Worm (Caenorhabditis elegans): ENCODE measurements around the gene K08D8.10.

K08D8.10 gene

DNA sequence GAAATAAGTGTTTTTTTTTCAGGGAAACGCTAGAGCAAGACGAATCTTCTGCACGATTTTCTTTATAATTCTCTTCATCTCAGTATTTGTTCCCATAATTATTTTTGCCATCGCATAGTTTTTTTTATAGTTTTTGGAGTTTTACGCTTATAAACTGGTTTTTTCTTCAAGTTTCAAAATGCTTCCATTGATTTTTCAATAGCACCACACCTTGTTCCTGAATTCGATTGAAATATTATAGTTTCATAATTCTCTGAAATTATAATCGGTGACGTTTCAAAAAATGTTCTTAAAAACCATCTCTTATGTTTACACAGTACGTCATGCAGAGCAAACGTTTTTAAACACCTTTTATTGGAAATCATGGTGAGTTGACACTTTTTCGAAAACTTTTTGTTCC is 7.2 kb upstream of the K08D8.10 start, which contains the start of gene K08D8.12:
Gene K08D8.12, plus strand, starts transcription at position 301 of the 400 bp plus-strand sequence.
- TF ChIP-seq daf-16 (GFP tag; optimal IDR thresholded peaks at IDR 0.05) (no peak), daf-16 (tag; optimal IDR thresholded peaks at IDR 0.05) (peak; percentile 32), dmd-6 (GFP tag; IDR thresholded peaks at IDR 0.05) (peak; percentile 20; the same call in 1 of the 2 replicates), spr-1 (tag; optimal IDR thresholded peaks at IDR 0.05) (no peak), daf-8 (GFP tag; IDR thresholded peaks at IDR 0.05) (no peak)

DNA sequence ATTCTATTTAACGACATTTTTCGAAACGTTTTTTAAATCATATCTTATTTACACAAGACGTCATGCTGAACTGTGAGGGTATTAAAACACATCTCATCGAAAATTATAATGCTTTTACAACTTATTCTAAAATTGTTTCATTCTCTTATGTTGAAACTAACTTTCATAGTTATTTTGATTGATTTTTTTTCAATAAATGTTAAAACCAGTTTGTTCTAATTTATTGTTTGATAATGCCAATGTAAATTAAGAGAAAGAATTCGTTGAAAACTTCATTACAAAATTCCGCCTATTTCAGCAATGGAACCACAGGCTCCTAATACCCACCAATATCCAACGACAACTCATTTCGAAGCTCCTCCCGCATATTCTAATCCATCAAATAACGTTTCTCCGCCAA is 5.4 kb upstream of the K08D8.10 start, which contains the start of gene K08D8.11:
Gene K08D8.11, plus strand, starts transcription at position 301 of the 400 bp plus-strand sequence.
- TF ChIP-seq nhr-41 (GFP tag; IDR thresholded peaks at IDR 0.05) (no peak), hlh-30 (tag; optimal IDR thresholded peaks at IDR 0.05; ENCODE audit: insufficient read depth) (no peak)

DNA sequence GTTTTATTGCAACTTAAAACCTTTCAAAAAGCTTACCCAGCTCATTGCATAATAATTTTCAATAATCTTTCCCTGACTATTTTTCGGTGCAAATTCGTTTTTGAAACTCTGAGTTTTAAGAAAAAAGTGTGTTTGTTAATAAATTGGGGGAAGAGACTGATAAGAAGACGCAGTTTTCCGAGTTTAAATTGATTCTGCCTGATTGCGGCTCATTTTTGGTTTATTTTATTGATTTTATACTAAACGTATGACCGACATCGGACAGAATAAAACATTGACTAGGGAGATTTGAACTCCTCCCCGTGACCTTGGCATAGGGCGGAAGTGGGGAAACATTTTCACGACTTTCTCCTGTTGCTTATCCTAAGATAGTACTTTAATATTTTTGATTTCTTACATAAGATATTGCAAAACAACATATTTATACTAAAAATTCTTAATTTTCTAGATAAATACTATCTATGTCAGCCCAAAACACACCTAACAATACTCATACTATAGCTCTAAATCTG is 3.9 kb upstream of the K08D8.10 start, which contains the start of gene K08D8.7:
Gene K08D8.7, plus strand, starts transcription at position 462 of the 512 bp plus-strand sequence.
- no peak for TF ChIP-seq lin-1 (GFP tag; IDR thresholded peaks at IDR 0.05)
- peak; percentile 23 for TF ChIP-seq dve-1 (tag; optimal IDR thresholded peaks at IDR 0.05; ENCODE audit: insufficient read depth)
- no peak for TF ChIP-seq daf-16 (GFP tag; optimal IDR thresholded peaks at IDR 0.05)
- TF ChIP-seq daf-16 (tag; optimal IDR thresholded peaks at IDR 0.05), result peak; percentile 24
- TF ChIP-seq ama-1 (optimal IDR thresholded peaks at IDR 0.05), result no peak
- TF ChIP-seq F44E2.7 (GFP tag; IDR thresholded peaks at IDR 0.05), result no peak
- TF ChIP-seq pqm-1 (tag; optimal IDR thresholded peaks at IDR 0.05), result peak; percentile 40
- TF ChIP-seq F37D6.2 (tag; optimal IDR thresholded peaks at IDR 0.05), result no peak
- no peak for TF ChIP-seq gei-8 (GFP tag; optimal IDR thresholded peaks at IDR 0.05)
- no peak for TF ChIP-seq daf-8 (GFP tag; IDR thresholded peaks at IDR 0.05)
- TF ChIP-seq ztf-11 (tag; optimal IDR thresholded peaks at IDR 0.05), result no peak
- no peak for TF ChIP-seq egl-27 (tag; optimal IDR thresholded peaks at IDR 0.05)
- no peak for TF ChIP-seq lin-38 (GFP tag; IDR thresholded peaks at IDR 0.05)
- no peak for TF ChIP-seq nhr-41 (GFP tag; IDR thresholded peaks at IDR 0.05)
- peak; percentile 41 for TF ChIP-seq nhr-28 (tag; optimal IDR thresholded peaks at IDR 0.05)
- no peak for TF ChIP-seq spr-1 (tag; optimal IDR thresholded peaks at IDR 0.05)
- TF ChIP-seq dmd-6 (GFP tag; IDR thresholded peaks at IDR 0.05), result peak; percentile 33; the same call in 1 of the 2 replicates

DNA sequence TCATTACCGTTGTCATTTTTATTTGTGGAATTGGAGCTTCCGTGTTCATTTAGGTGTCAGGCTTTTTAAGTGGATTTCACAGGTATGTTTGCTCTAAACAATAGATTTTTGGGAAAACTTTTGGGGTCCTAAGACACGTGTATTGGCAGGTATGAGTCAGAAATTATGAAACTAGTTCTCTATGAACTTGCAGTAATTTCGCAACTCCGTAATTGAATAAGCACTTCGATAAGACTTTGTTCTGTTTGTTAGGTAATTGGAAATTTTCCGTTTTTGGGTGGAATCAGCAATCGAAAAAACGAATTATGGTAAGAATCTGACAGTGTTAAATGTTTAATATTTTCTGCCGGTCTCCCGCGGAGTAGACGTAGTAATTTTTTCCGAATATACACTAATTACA is 3.2 kb upstream of the K08D8.10 start:
- TF ChIP-seq fkh-10 (GFP tag; optimal IDR thresholded peaks at IDR 0.05) (no peak), daf-16 (GFP tag; optimal IDR thresholded peaks at IDR 0.05) (no peak), daf-16 (tag; optimal IDR thresholded peaks at IDR 0.05) (peak; percentile 17), unc-62 (GFP tag; optimal IDR thresholded peaks at IDR 0.05 in 1 of 2) (peak in 1 of 2 experiments; percentile 74), unc-62 (tag; optimal IDR thresholded peaks at IDR 0.05) (no peak)

DNA sequence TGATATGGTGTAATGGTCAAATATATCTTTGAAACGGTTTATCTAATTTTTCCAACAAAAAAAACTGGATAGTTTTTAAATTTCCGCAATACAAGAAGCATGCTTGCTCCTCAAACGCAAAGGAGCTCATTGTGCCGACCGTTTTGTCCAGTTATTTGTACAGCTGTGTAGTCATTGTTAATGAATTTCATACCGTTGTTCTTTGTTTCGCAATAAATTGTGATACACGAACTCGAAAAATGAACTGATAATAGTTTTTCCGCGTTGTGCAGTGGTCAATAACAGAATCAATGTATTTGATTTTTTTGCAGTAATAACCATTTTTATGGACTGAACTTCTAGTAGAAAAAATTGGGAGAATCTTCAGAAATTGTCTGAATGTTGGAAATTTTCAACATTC is 1.5 kb upstream of the K08D8.10 start:
- TF ChIP-seq ceh-82 (tag; optimal IDR thresholded peaks at IDR 0.05) (no peak), daf-16 (GFP tag; optimal IDR thresholded peaks at IDR 0.05) (no peak), daf-16 (tag; optimal IDR thresholded peaks at IDR 0.05) (peak; percentile 38), nhr-28 (tag; optimal IDR thresholded peaks at IDR 0.05) (peak; percentile 59)

DNA sequence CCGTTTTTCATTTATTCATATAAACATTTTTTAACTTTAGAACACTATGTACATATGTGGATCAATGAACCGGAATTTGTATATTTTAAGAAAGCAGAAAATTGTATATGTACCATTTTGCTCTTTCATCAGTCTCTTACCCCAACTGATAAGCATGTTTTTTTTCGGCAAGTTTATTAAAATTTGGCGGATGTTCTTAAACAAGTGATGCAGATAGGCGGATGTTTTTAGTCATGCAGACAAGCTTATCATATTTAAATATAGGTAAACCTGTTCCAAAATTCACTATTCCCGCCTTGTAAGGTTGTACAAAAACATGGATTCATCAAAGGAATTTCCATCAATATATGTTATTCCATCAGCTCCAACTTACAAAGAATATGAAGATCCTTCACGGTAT is 975 bp upstream of the K08D8.10 start, which contains the start of gene K08D8.9:
Gene K08D8.9, plus strand, starts transcription at position 301 of the 400 bp plus-strand sequence.
- no peak for TF ChIP-seq ceh-20 (GFP tag; IDR thresholded peaks at IDR 0.05)
- TF ChIP-seq pqm-1 (tag; optimal IDR thresholded peaks at IDR 0.05), result no peak
- no peak for TF ChIP-seq hlh-11 (tag; optimal IDR thresholded peaks at IDR 0.05)
- no peak for TF ChIP-seq fos-1 (tag; optimal IDR thresholded peaks at IDR 0.05)
- TF ChIP-seq lin-15B (tag; optimal IDR thresholded peaks at IDR 0.05), result no peak
- no peak for TF ChIP-seq daf-16 (GFP tag; optimal IDR thresholded peaks at IDR 0.05)
- TF ChIP-seq daf-16 (tag; optimal IDR thresholded peaks at IDR 0.05), result no peak
- no peak for TF ChIP-seq Y5F2A.4 (GFP tag; optimal IDR thresholded peaks at IDR 0.05)
- TF ChIP-seq madf-9 (GFP tag; conservative IDR thresholded peaks at IDR 0.05), result no peak
- no peak for TF ChIP-seq nhr-41 (GFP tag; IDR thresholded peaks at IDR 0.05)
- no peak for TF ChIP-seq ama-1 (optimal IDR thresholded peaks at IDR 0.05)

DNA sequence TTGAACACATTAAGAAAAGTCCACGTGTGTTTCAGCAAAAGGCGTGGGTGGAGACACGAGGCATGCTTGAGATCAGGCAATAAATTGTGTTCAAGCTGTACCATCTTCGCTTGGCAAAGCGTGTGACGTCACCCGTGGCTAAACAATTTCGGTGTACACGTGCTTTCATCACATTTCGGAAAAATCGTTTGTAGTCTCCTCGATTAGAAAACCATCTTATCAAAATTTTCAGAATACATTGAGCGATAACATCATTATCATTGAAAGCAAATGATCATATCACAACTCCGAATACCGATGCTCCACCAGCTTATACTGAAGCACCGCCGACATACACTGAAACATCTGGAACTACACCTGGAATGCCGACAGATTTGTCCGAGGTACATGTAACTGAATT is 1.2 kb downstream of the K08D8.10 start:
- TF ChIP-seq nhr-77 (tag; optimal IDR thresholded peaks at IDR 0.05), result peak; percentile 33
- peak; percentile 19 for TF ChIP-seq mxl-3 (GFP tag; optimal IDR thresholded peaks at IDR 0.05)
- no peak for TF ChIP-seq ceh-28 (tag; optimal IDR thresholded peaks at IDR 0.05)
- peak; percentile 18 for TF ChIP-seq pqm-1 (tag; optimal IDR thresholded peaks at IDR 0.05)
- TF ChIP-seq mdl-1 (tag; optimal IDR thresholded peaks at IDR 0.05), result peak in 1 of 2 experiments; percentile 16
- no peak for TF ChIP-seq ztf-11 (tag; optimal IDR thresholded peaks at IDR 0.05)
- TF ChIP-seq dve-1 (tag; optimal IDR thresholded peaks at IDR 0.05; ENCODE audit: insufficient read depth), result peak; percentile 3
- TF ChIP-seq D1046.2 (GFP tag; IDR thresholded peaks at IDR 0.05), result no peak
- peak; percentile 67 for TF ChIP-seq nhr-28 (tag; optimal IDR thresholded peaks at IDR 0.05)
- peak; percentile 81 for TF ChIP-seq dmd-6 (GFP tag; IDR thresholded peaks at IDR 0.05)
- no peak for TF ChIP-seq nhr-102 (tag; optimal IDR thresholded peaks at IDR 0.05)
- TF ChIP-seq daf-16 (GFP tag; optimal IDR thresholded peaks at IDR 0.05), result no peak
- TF ChIP-seq daf-16 (tag; optimal IDR thresholded peaks at IDR 0.05), result peak; percentile 30
- peak; percentile 20 for TF ChIP-seq hlh-11 (tag; optimal IDR thresholded peaks at IDR 0.05)
- TF ChIP-seq hlh-30 (tag; optimal IDR thresholded peaks at IDR 0.05; ENCODE audit: insufficient read depth), result peak; percentile 19
